Fruit fly (Drosophila melanogaster) S2 (cell line): ENCODE data around the gene CG45067.

Source experiments
- CG8478 ChIP-seq: fragments of >200 bp; optimal IDR thresholded peaks from 2 replicates; lab custom pipeline; 2018
- CTCF ChIP-seq, 2 experiments: fragments of >200 bp; optimal IDR thresholded peaks; 2 replicates each; lab custom pipeline; 2018

DNA sequence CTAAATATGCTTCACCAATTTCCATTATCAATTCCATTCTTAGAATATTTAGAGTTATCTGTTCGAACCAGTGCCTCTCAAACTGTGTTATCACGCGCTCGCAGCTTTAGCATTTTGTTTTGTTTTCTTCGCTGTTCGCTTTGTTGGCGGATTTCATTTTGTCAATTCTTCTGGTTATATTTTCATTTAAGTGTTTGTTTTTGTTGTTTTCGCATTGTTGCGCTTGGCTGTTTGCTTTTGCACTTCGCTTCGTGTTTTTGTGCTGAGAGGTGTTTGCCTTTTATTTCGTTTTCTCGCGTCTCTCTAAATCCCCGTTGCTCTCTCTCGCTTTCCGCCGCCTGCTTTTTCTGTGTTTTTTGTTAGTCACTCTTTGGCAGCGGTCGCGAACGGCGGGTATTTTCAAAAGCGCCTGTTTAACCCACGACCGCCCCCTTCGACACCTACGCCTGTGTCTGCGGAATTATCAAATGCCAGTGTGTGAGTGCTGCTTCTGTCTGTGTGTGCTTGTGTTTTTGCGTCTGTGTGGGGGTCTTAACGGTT lies 36.6 kb downstream of the CG45067 start:
- TF ChIP-seq CTCF (optimal IDR thresholded peaks at IDR 0.05; lab: Kevin White, UChicago) (no peak), CG8478 (lab: Kevin White, UChicago) (no peak)
